Fruit fly (Drosophila melanogaster) whole organism, wandering third instar larva: ENCODE data around the gene IP3K2.

Experiments
- Abd-B ChIP-seq: fragments of >200 bp; optimal IDR thresholded peaks from 2 replicates; lab custom pipeline; 2017; ENCODE audit warnings: missing biosample characterization, missing genetic modification characterization
- CG32264 ChIP-seq: fragments of 200-800 bp; sonication (Bioruptor generic); optimal IDR thresholded peaks from 2 replicates; lab custom pipeline; 2016; ENCODE audit warnings: missing biosample characterization, missing genetic modification characterization
- CG9705 ChIP-seq: fragments of 200-800 bp; sonication (Bioruptor generic); optimal IDR thresholded peaks from 2 replicates; lab custom pipeline; 2018; ENCODE audit warnings: missing biosample characterization, mild to moderate bottlenecking, missing genetic modification characterization
- Dfd ChIP-seq: fragments of >200 bp; optimal IDR thresholded peaks from 2 replicates; lab custom pipeline; 2017; ENCODE audit warnings: missing biosample characterization, missing genetic modification characterization
- Dif ChIP-seq: fragments of 200-275, 200-300 bp; sonication (Bioruptor generic); optimal IDR thresholded peaks from 2 replicates; lab custom pipeline; 2018; ENCODE audit warnings: missing biosample characterization, missing genetic modification characterization; ENCODE audit not compliant: partially characterized antibody
- GATAd ChIP-seq: sonication (Bioruptor generic); optimal IDR thresholded peaks from 2 replicates; lab custom pipeline; 2016; ENCODE audit warnings: missing biosample characterization, missing genetic modification characterization
- HLH106 ChIP-seq: fragments of 200-800 bp; optimal IDR thresholded peaks from 3 replicates; lab custom pipeline; 2019; ENCODE audit warnings: missing biosample characterization, mild to moderate bottlenecking, missing genetic modification characterization, moderate library complexity
- Hnf4 ChIP-seq: fragments of 200-800 bp; sonication (Bioruptor generic); optimal IDR thresholded peaks from 2 replicates; lab custom pipeline; 2016; ENCODE audit warnings: missing biosample characterization, mild to moderate bottlenecking, missing genetic modification characterization
- Hr78 ChIP-seq: fragments of >200 bp; optimal IDR thresholded peaks from 2 replicates; lab custom pipeline; 2017; ENCODE audit warnings: missing biosample characterization, missing genetic modification characterization
- Hr83 ChIP-seq: fragments of 200-300 bp; sonication (Bioruptor generic); optimal IDR thresholded peaks from 2 replicates; lab custom pipeline; 2016; ENCODE audit warnings: missing biosample characterization, mild to moderate bottlenecking, missing genetic modification characterization, moderate library complexity; ENCODE audit not compliant: poor library complexity, severe bottlenecking
- Jra ChIP-seq: sonication (Bioruptor generic); optimal IDR thresholded peaks from 2 replicates; lab custom pipeline; 2016; ENCODE audit warnings: missing biosample characterization, missing genetic modification characterization
- Mio ChIP-seq: sonication (Bioruptor generic); optimal IDR thresholded peaks from 2 replicates; lab custom pipeline; 2016; ENCODE audit warnings: missing biosample characterization, missing genetic modification characterization
- Myc ChIP-seq: fragments of >200 bp; optimal IDR thresholded peaks from 2 replicates; lab custom pipeline; 2017
- N ChIP-seq: fragments of >200 bp; optimal IDR thresholded peaks from 2 replicates; lab custom pipeline; 2018; ENCODE audit warnings: missing biosample characterization, missing external identifiers, missing genetic modification characterization
- OdsH ChIP-seq: fragments of 200-800 bp; sonication (Bioruptor generic); optimal IDR thresholded peaks from 2 replicates; lab custom pipeline; 2016; ENCODE audit warnings: missing biosample characterization, mild to moderate bottlenecking, missing genetic modification characterization
- Rel ChIP-seq, 2 experiments: fragments of 200-800 bp; sonication (Bioruptor generic) in 1 of 2; optimal IDR thresholded peaks; 2 replicates in 1 of 2; 3 replicates in 1 of 2; lab custom pipeline; 2016 to 2019; ENCODE audit warnings: mild to moderate bottlenecking in 2 of 2, missing biosample characterization in 2 of 2, missing genetic modification characterization in 2 of 2, moderate library complexity in 1 of 2
- Sp1 ChIP-seq: fragments of 200-800 bp; sonication (Bioruptor generic); optimal IDR thresholded peaks from 3 replicates; lab custom pipeline; 2019; ENCODE audit warnings: missing biosample characterization, mild to moderate bottlenecking, missing genetic modification characterization, moderate library complexity
- Vsx2 ChIP-seq: fragments of 200-300, 225-300 bp; sonication (Bioruptor generic); optimal IDR thresholded peaks from 2 replicates; lab custom pipeline; 2018; ENCODE audit warnings: missing biosample characterization, missing genetic modification characterization; ENCODE audit not compliant: partially characterized antibody
- br ChIP-seq: fragments of 200-800 bp; sonication (Bioruptor generic); optimal IDR thresholded peaks from 2 replicates; lab custom pipeline; 2016; ENCODE audit warnings: missing biosample characterization, missing genetic modification characterization
- brk ChIP-seq: fragments of 200-800 bp; sonication (Bioruptor generic); optimal IDR thresholded peaks from 2 replicates; lab custom pipeline; 2016; ENCODE audit warnings: missing biosample characterization, mild to moderate bottlenecking, missing genetic modification characterization
- dl ChIP-seq, 2 experiments: fragments of 175-275, 200-275 bp in 1 of 2; fragments of 200-275 bp in 1 of 2; sonication (Bioruptor generic); optimal IDR thresholded peaks; lab custom pipeline; 2018; ENCODE audit warnings: mild to moderate bottlenecking in 2 of 2, missing biosample characterization in 2 of 2, missing genetic modification characterization in 2 of 2, moderate library complexity in 2 of 2; ENCODE audit not compliant: partially characterized antibody in 2 of 2, insufficient read depth in 1 of 2
- dmrt93B ChIP-seq: fragments of 200-800 bp; sonication (Bioruptor generic); optimal IDR thresholded peaks from 2 replicates; lab custom pipeline; 2018; ENCODE audit warnings: missing biosample characterization, mild to moderate bottlenecking, missing genetic modification characterization
- dsf ChIP-seq: sonication (Bioruptor generic); optimal IDR thresholded peaks from 2 replicates; lab custom pipeline; 2016; ENCODE audit warnings: missing biosample characterization, missing genetic modification characterization, borderline replicate concordance
- ey ChIP-seq: fragments of 200-800 bp; sonication (Bioruptor generic); optimal IDR thresholded peaks from 2 replicates; lab custom pipeline; 2016; ENCODE audit warnings: missing biosample characterization, missing genetic modification characterization
- foxo ChIP-seq, 2 experiments: fragments of 200-800 bp; sonication (Bioruptor generic); optimal IDR thresholded peaks; 2 replicates in 1 of 2; 3 replicates in 1 of 2; lab custom pipeline; 2016 to 2017; ENCODE audit warnings: missing biosample characterization in 2 of 2, missing genetic modification characterization in 2 of 2
- fru ChIP-seq: fragments of 200-800 bp; sonication (Bioruptor generic); optimal IDR thresholded peaks from 3 replicates; lab custom pipeline; 2016; ENCODE audit warnings: missing biosample characterization, mild to moderate bottlenecking, missing genetic modification characterization
- h ChIP-seq: fragments of 200-800 bp; sonication (Bioruptor generic); optimal IDR thresholded peaks from 3 replicates; lab custom pipeline; 2016; ENCODE audit warnings: missing biosample characterization, mild to moderate bottlenecking, missing genetic modification characterization
- jim ChIP-seq: fragments of 175-275, 200-325 bp; sonication (Bioruptor generic); optimal IDR thresholded peaks from 2 replicates; lab custom pipeline; 2016; ENCODE audit warnings: missing biosample characterization, mild to moderate bottlenecking, missing genetic modification characterization
- lola ChIP-seq: fragments of >200 bp; optimal IDR thresholded peaks from 2 replicates; lab custom pipeline; 2017; ENCODE audit warnings: missing biosample characterization, missing genetic modification characterization
- pan ChIP-seq: fragments of >200 bp; optimal IDR thresholded peaks from 2 replicates; lab custom pipeline; 2017
- psq ChIP-seq: fragments of 200-800 bp; sonication (Bioruptor generic); optimal IDR thresholded peaks from 3 replicates; lab custom pipeline; 2017; ENCODE audit warnings: missing biosample characterization, mild to moderate bottlenecking, missing genetic modification characterization, moderate library complexity
- rgr ChIP-seq: fragments of 200-800 bp; sonication (Bioruptor generic); optimal IDR thresholded peaks from 3 replicates; lab custom pipeline; 2016; ENCODE audit warnings: missing biosample characterization, mild to moderate bottlenecking, missing genetic modification characterization
- sage ChIP-seq: fragments of 200-800 bp; sonication (Bioruptor generic); optimal IDR thresholded peaks from 2 replicates; lab custom pipeline; 2016; ENCODE audit warnings: missing biosample characterization, mild to moderate bottlenecking, missing genetic modification characterization
- sv ChIP-seq: fragments of 200-800 bp; sonication (Bioruptor generic); optimal IDR thresholded peaks from 3 replicates; lab custom pipeline; 2016; ENCODE audit warnings: missing biosample characterization, missing genetic modification characterization
- usp ChIP-seq: fragments of >200 bp; optimal IDR thresholded peaks from 2 replicates; lab custom pipeline; 2017; ENCODE audit warnings: missing biosample characterization, missing genetic modification characterization
- woc ChIP-seq: sonication (Bioruptor generic); optimal IDR thresholded peaks from 2 replicates; lab custom pipeline; 2016; ENCODE audit warnings: missing biosample characterization, mild to moderate bottlenecking, missing genetic modification characterization

The IP3K2 gene

DNA sequence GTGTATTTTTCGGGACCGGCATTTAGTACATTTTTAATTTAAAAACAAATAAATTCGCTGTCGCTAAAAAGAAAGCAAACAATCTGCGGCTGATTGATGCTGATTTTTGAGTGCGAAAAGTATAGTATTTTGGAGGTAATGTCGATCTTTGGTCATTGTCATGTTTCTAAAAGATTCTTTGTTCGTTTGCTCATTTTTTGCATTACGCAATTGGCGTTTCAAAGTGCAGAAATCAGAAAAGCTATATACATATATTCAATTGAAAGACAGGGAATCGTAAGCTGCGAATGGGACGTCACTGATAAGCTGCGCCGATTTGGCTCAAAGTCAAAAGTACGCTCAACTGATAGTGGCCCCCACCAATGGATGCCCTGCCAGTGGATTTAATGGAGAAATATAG is 69.1 kb downstream of the IP3K2 start:
- TF ChIP-seq br (GFP tag; lab: Kevin White, UChicago) (no peak), Hnf4 (GFP tag; lab: Kevin White, UChicago) (no peak), foxo (GFP tag; optimal IDR thresholded peaks at IDR 0.05; lab: Kevin White, UChicago) (no peak), psq (GFP tag; lab: Kevin White, UChicago) (no peak), Sp1 (GFP tag; lab: Kevin White, UChicago) (no peak), dl (GFP tag; optimal IDR thresholded peaks at IDR 0.05; lab: Kevin White, UChicago; ENCODE audit: insufficient read depth in 1 of 2, partially characterized antibody in 2 of 2) (no peak), Abd-B (no peak), fru (GFP tag; lab: Kevin White, UChicago) (no peak), Vsx2 (GFP tag; lab: Kevin White, UChicago) (no peak), CG32264 (GFP tag; lab: Kevin White, UChicago) (no peak), HLH106 (tag; lab: Kevin White, UChicago) (no peak), Hr83 (GFP tag; lab: Kevin White, UChicago) (no peak), brk (no peak), usp (GFP tag; lab: Kevin White, UChicago) (no peak)

dm6 chrX:13373239-13374153 is 70.1 kb downstream of the IP3K2 start:
- peak; percentile 69 for TF ChIP-seq CG9705 (GFP tag; lab: Kevin White, UChicago)
- no peak for TF ChIP-seq CG32264 (GFP tag; lab: Kevin White, UChicago)
- TF ChIP-seq brk: peak; percentile 91
- TF ChIP-seq dmrt93B (GFP tag; lab: Kevin White, UChicago): peak; percentile 71
- no peak for TF ChIP-seq N (GFP tag; lab: Kevin White, UChicago)
- TF ChIP-seq dl (GFP tag; optimal IDR thresholded peaks at IDR 0.05; lab: Kevin White, UChicago; ENCODE audit: insufficient read depth in 1 of 2, partially characterized antibody in 2 of 2): peak in 1 of 2 experiments; percentile 0
- no peak for TF ChIP-seq lola
- TF ChIP-seq Jra (GFP tag; lab: Kevin White, UChicago): peak; percentile 44
- TF ChIP-seq woc: peak; percentile 75
- peak; percentile 76 for TF ChIP-seq Hnf4 (GFP tag; lab: Kevin White, UChicago)
- no peak for TF ChIP-seq jim
- peak; percentile 63 for TF ChIP-seq sv (GFP tag; lab: Kevin White, UChicago)
- TF ChIP-seq Abd-B: no peak
- peak; percentile 83 for TF ChIP-seq ey (GFP tag; lab: Kevin White, UChicago)
- no peak for TF ChIP-seq Rel (GFP tag; optimal IDR thresholded peaks at IDR 0.05; lab: Kevin White, UChicago)
- peak; percentile 57 for TF ChIP-seq Rel (tag; optimal IDR thresholded peaks at IDR 0.05; lab: Kevin White, UChicago)
- TF ChIP-seq Hr83 (GFP tag; lab: Kevin White, UChicago): no peak
- no peak for TF ChIP-seq Mio
- no peak for TF ChIP-seq pan (lab: Kevin White, UChicago)
- TF ChIP-seq HLH106 (tag; lab: Kevin White, UChicago): peak; percentile 90
- peak; percentile 37 for TF ChIP-seq GATAd
- TF ChIP-seq rgr (GFP tag; lab: Kevin White, UChicago): peak; percentile 92
- peak; percentile 94 for TF ChIP-seq Sp1 (GFP tag; lab: Kevin White, UChicago)
- peak; percentile 82 for TF ChIP-seq psq (GFP tag; lab: Kevin White, UChicago)
- no peak for TF ChIP-seq Dfd (GFP tag; lab: Kevin White, UChicago)
- peak; percentile 87 for TF ChIP-seq OdsH (GFP tag; lab: Kevin White, UChicago)
- TF ChIP-seq h (GFP tag; lab: Kevin White, UChicago): peak; percentile 92
- peak; percentile 55 for TF ChIP-seq dsf (GFP tag; lab: Kevin White, UChicago)
- peak; percentile 1 for TF ChIP-seq Myc
- peak; percentile 61 for TF ChIP-seq sage (GFP tag; lab: Kevin White, UChicago)
- TF ChIP-seq Vsx2 (GFP tag; lab: Kevin White, UChicago): no peak
- no peak for TF ChIP-seq Dif (GFP tag; lab: Kevin White, UChicago)
- peak; percentile 79 for TF ChIP-seq br (GFP tag; lab: Kevin White, UChicago)
- peak in 1 of 2 experiments; percentile 70 for TF ChIP-seq foxo (GFP tag; optimal IDR thresholded peaks at IDR 0.05; lab: Kevin White, UChicago)
- TF ChIP-seq Hr78 (GFP tag; lab: Kevin White, UChicago): no peak
- no peak for TF ChIP-seq usp (GFP tag; lab: Kevin White, UChicago)
- peak; percentile 53 for TF ChIP-seq fru (GFP tag; lab: Kevin White, UChicago)
